Worm (Caenorhabditis elegans): ENCODE measurements around the gene F54D12.8.

DNA sequence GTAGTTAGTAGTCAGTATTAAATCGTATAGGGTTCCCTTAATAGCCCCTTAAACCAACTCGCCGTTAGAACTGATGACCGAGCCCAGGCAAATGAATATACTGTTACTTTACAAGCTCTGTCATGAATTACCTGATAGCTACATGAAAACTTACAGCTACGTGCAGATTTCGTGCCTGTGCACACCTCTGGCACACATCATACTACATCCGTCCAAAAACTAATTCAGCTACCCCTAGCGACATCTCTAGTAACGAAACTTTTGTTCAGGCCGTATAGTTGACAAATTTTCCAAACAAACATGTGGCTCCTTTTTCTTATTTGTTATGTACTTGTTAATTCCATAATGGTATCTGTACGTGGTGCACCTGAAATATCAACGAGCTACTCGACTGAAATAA lies 2.3 kb upstream of the F54D12.8 start, which contains the start of gene F54D12.1:
- no peak for TF ChIP-seq lin-13 (GFP tag; optimal IDR thresholded peaks at IDR 0.05)
- TF ChIP-seq nhr-11 (tag; optimal IDR thresholded peaks at IDR 0.05), result no peak
- TF ChIP-seq unc-39 (tag; optimal IDR thresholded peaks at IDR 0.05), result no peak
- TF ChIP-seq pha-4 (GFP tag; IDR thresholded peaks at IDR 0.05), result no peak
- TF ChIP-seq pha-4 (tag; optimal IDR thresholded peaks at IDR 0.05), result no peak
- no peak for TF ChIP-seq ces-1 (GFP tag; optimal IDR thresholded peaks at IDR 0.05)
- TF ChIP-seq fos-1 (tag; optimal IDR thresholded peaks at IDR 0.05), result no peak
- no peak for TF ChIP-seq nhr-102 (tag; optimal IDR thresholded peaks at IDR 0.05)
- TF ChIP-seq lsy-2 (tag; optimal IDR thresholded peaks at IDR 0.05), result no peak

Data from whole organism, L4 larva.